Fruit fly (Drosophila melanogaster): ENCODE results near the gene CG12502.

The CG12502 gene

dm6 chr3L:822619-823018, 42.6 kb upstream of the CG12502 start:
- TF ChIP-seq CG10321 (GFP tag; IDR thresholded peaks at IDR 0.05): no peak
- peak; percentile 58 for TF ChIP-seq Drgx (GFP tag; IDR thresholded peaks at IDR 0.05)
- peak in 1 of 2 experiments; percentile 9 for TF ChIP-seq bsh (GFP tag; optimal IDR thresholded peaks at IDR 0.05)
- no peak for TF ChIP-seq klu (GFP tag; IDR thresholded peaks at IDR 0.05)
- TF ChIP-seq lbe (GFP tag; optimal IDR thresholded peaks at IDR 0.05): peak; percentile 42
- TF ChIP-seq sens (GFP tag): peak; percentile 57
- TF ChIP-seq nom (GFP tag; optimal IDR thresholded peaks at IDR 0.05): peak; percentile 17
- TF ChIP-seq Eip74EF (GFP tag; optimal IDR thresholded peaks at IDR 0.05): no peak
- TF ChIP-seq Aef1 (GFP tag; IDR thresholded peaks at IDR 0.05): no peak
- TF ChIP-seq row (GFP tag; IDR thresholded peaks at IDR 0.05): 0 out of 3 replicates have a peak, but pooled peaks have one; percentile 10

- TF ChIP-seq fd96Cb (tag; optimal IDR thresholded peaks at IDR 0.05) (no peak), so (GFP tag; IDR thresholded peaks at IDR 0.05) (no peak), tup (GFP tag; optimal IDR thresholded peaks at IDR 0.05) (no peak), Nf-YA (GFP tag; IDR thresholded peaks at IDR 0.05) (0 out of 2 replicates have a peak, but pooled peaks have one; percentile 27), Hr3 (GFP tag; optimal IDR thresholded peaks at IDR 0.05) (no peak), CG42726 (GFP tag; IDR thresholded peaks at IDR 0.05; ENCODE audit: partially characterized antibody) (no peak), croc (GFP tag; conservative IDR thresholded peaks at IDR 0.05) (no peak)
Observed at dm6 chr3L:823597-823996, 41.6 kb upstream of the CG12502 start.

dm6 chr3L:824444-824843, 40.8 kb upstream of the CG12502 start:
- TF ChIP-seq HLH54F (GFP tag; optimal IDR thresholded peaks at IDR 0.05) (no peak), oc (tag; optimal IDR thresholded peaks at IDR 0.05) (no peak), Ravus (GFP tag; IDR thresholded peaks at IDR 0.05) (no peak), CG14965 (GFP tag; optimal IDR thresholded peaks at IDR 0.05; ENCODE audit: borderline replicate concordance) (no peak), CG10209 (GFP tag; optimal IDR thresholded peaks at IDR 0.05) (no peak), CG32532 (GFP tag; IDR thresholded peaks at IDR 0.05) (no peak), CG11247 (GFP tag; IDR thresholded peaks at IDR 0.05) (no peak), CG6254 (GFP tag; optimal IDR thresholded peaks at IDR 0.05) (no peak), dati (GFP tag; IDR thresholded peaks at IDR 0.05) (no peak), CG3163 (GFP tag; optimal IDR thresholded peaks at IDR 0.05) (no peak), ken (GFP tag; IDR thresholded peaks at IDR 0.05) (0 out of 3 replicates have a peak, but pooled peaks have one; percentile 18), gfzf (GFP tag; optimal IDR thresholded peaks at IDR 0.05) (no peak), CG31365 (tag; optimal IDR thresholded peaks at IDR 0.05) (no peak), CG18764 (GFP tag; optimal IDR thresholded peaks at IDR 0.05) (no peak), BEAF-32 (GFP tag; optimal IDR thresholded peaks at IDR 0.05) (no peak), unpg (GFP tag; optimal IDR thresholded peaks at IDR 0.05) (no peak), bsh (GFP tag; optimal IDR thresholded peaks at IDR 0.05) (peak; percentile 41 to 72), Usf (GFP tag; optimal IDR thresholded peaks at IDR 0.05) (no peak), CG5245 (GFP tag; optimal IDR thresholded peaks at IDR 0.05) (peak; percentile 5), prd (optimal IDR thresholded peaks at IDR 0.05) (no peak), prd (GFP tag; IDR thresholded peaks at IDR 0.05) (peak; percentile 39; the same call in 1 of the 3 replicates), CG13624 (GFP tag; optimal IDR thresholded peaks at IDR 0.05) (no peak), CG8924 (tag; optimal IDR thresholded peaks at IDR 0.05) (peak; percentile 3), ewg (GFP tag; optimal IDR thresholded peaks at IDR 0.05) (peak; percentile 29), CG2199 (GFP tag; IDR thresholded peaks at IDR 0.05) (no peak), Bteb2 (GFP tag; optimal IDR thresholded peaks at IDR 0.05) (no peak), Sox102F (GFP tag; optimal IDR thresholded peaks at IDR 0.05) (no peak), klu (GFP tag; IDR thresholded peaks at IDR 0.05) (no peak), CG6689 (GFP tag; IDR thresholded peaks at IDR 0.05) (0 out of 2 replicates have a peak, but pooled peaks have one; percentile 25), CG18619 (GFP tag; optimal IDR thresholded peaks at IDR 0.05) (no peak), slou (GFP tag; optimal IDR thresholded peaks at IDR 0.05) (no peak), CG17568 (GFP tag; optimal IDR thresholded peaks at IDR 0.05) (no peak), gce (GFP tag; IDR thresholded peaks at IDR 0.05) (0 out of 3 replicates have a peak, but pooled peaks have one; percentile 19)
